Worm (Caenorhabditis elegans): ENCODE data around the gene snfc-5.

Gene snfc-5

ce11 chrIII:4370585-4370984, 34.0 kb upstream of the snfc-5 start, which contains the start of gene ckb-3:
Gene ckb-3, plus strand, starts transcription at chrIII:4370885.
- no peak for TF ChIP-seq zip-8 (tag; optimal IDR thresholded peaks at IDR 0.05)
- no peak for TF ChIP-seq bed-3 (GFP tag; optimal IDR thresholded peaks at IDR 0.05)
- TF ChIP-seq sptf-1 (tag; optimal IDR thresholded peaks at IDR 0.05) = no peak
- TF ChIP-seq ham-2 (GFP tag; optimal IDR thresholded peaks at IDR 0.05) = no peak
- TF ChIP-seq lsy-2 (tag; optimal IDR thresholded peaks at IDR 0.05) = no peak
- TF ChIP-seq nhr-12 (tag; optimal IDR thresholded peaks at IDR 0.05) = no peak
- TF ChIP-seq unc-120 (tag; optimal IDR thresholded peaks at IDR 0.05; ENCODE audit: poor library complexity, severe bottlenecking) = no peak
- no peak for TF ChIP-seq mep-1 (tag; optimal IDR thresholded peaks at IDR 0.05)
- no peak for TF ChIP-seq unc-39 (tag; optimal IDR thresholded peaks at IDR 0.05)
- no peak for TF ChIP-seq nhr-76 (tag; optimal IDR thresholded peaks at IDR 0.05)

ce11 chrIII:4372894-4373293, 31.7 kb upstream of the snfc-5 start:
- no peak for TF ChIP-seq sem-2 (GFP tag; optimal IDR thresholded peaks at IDR 0.05)
- TF ChIP-seq flh-1 (GFP tag; optimal IDR thresholded peaks at IDR 0.05) = no peak
- TF ChIP-seq cnd-1 (tag; optimal IDR thresholded peaks at IDR 0.05) = no peak
- no peak for TF ChIP-seq mls-2 (tag; optimal IDR thresholded peaks at IDR 0.05)
- no peak for TF ChIP-seq tbx-8 (GFP tag; optimal IDR thresholded peaks at IDR 0.05)
- TF ChIP-seq ceh-43 (GFP tag; optimal IDR thresholded peaks at IDR 0.05) = no peak
- no peak for TF ChIP-seq ces-1 (GFP tag; optimal IDR thresholded peaks at IDR 0.05)
- no peak for TF ChIP-seq elt-3 (tag; optimal IDR thresholded peaks at IDR 0.05)
- TF ChIP-seq mab-5 (tag; optimal IDR thresholded peaks at IDR 0.05) = no peak
- no peak for TF ChIP-seq ham-2 (GFP tag; optimal IDR thresholded peaks at IDR 0.05)
- no peak for TF ChIP-seq zip-8 (tag; optimal IDR thresholded peaks at IDR 0.05)
- no peak for TF ChIP-seq unc-120 (tag; optimal IDR thresholded peaks at IDR 0.05; ENCODE audit: poor library complexity, severe bottlenecking)
- TF ChIP-seq lin-32 (GFP tag; optimal IDR thresholded peaks at IDR 0.05) = no peak
- TF ChIP-seq nhr-237 (tag; optimal IDR thresholded peaks at IDR 0.05) = no peak
- no peak for TF ChIP-seq sptf-1 (tag; optimal IDR thresholded peaks at IDR 0.05)
- no peak for TF ChIP-seq unc-39 (tag; optimal IDR thresholded peaks at IDR 0.05)

ce11 chrIII:4374854-4375253, 29.7 kb upstream of the snfc-5 start, which contains the start of gene pals-26:
Gene pals-26, plus strand, starts transcription at chrIII:4375154.
- TF ChIP-seq nhr-28 (tag; optimal IDR thresholded peaks at IDR 0.05) = no peak

ce11 chrIII:4378600-4379293, 25.8 kb upstream of the snfc-5 start:
- TF ChIP-seq mls-2 (tag; optimal IDR thresholded peaks at IDR 0.05) (peak; percentile 87), mep-1 (tag; optimal IDR thresholded peaks at IDR 0.05) (peak; percentile 33), pha-4 (tag; optimal IDR thresholded peaks at IDR 0.05) (peak; percentile 13), ceh-83 (GFP tag; optimal IDR thresholded peaks at IDR 0.05) (peak; percentile 77), drap-1 (GFP tag; optimal IDR thresholded peaks at IDR 0.05) (peak; percentile 65), ham-2 (GFP tag; optimal IDR thresholded peaks at IDR 0.05) (peak; percentile 44), lin-13 (tag; optimal IDR thresholded peaks at IDR 0.05) (peak; percentile 10), hlh-1 (tag; optimal IDR thresholded peaks at IDR 0.05) (peak; percentile 53), tbx-8 (GFP tag; optimal IDR thresholded peaks at IDR 0.05) (peak; percentile 33), sptf-1 (tag; optimal IDR thresholded peaks at IDR 0.05) (peak; percentile 69), M03D4.4 (tag; optimal IDR thresholded peaks at IDR 0.05) (peak; percentile 79), cnd-1 (tag; optimal IDR thresholded peaks at IDR 0.05) (peak; percentile 66), lsy-2 (tag; optimal IDR thresholded peaks at IDR 0.05) (peak; percentile 13), nhr-2 (tag; optimal IDR thresholded peaks at IDR 0.05) (peak; percentile 25), ceh-43 (GFP tag; optimal IDR thresholded peaks at IDR 0.05) (peak; percentile 23), unc-120 (tag; optimal IDR thresholded peaks at IDR 0.05; ENCODE audit: poor library complexity, severe bottlenecking) (peak; percentile 56), bed-3 (GFP tag; optimal IDR thresholded peaks at IDR 0.05) (peak; percentile 45), lin-32 (GFP tag; optimal IDR thresholded peaks at IDR 0.05) (peak; percentile 10), sem-2 (GFP tag; optimal IDR thresholded peaks at IDR 0.05) (peak; percentile 61)

- TF ChIP-seq unc-120 (tag; optimal IDR thresholded peaks at IDR 0.05; ENCODE audit: poor library complexity, severe bottlenecking) (no peak), mab-5 (tag; optimal IDR thresholded peaks at IDR 0.05) (no peak), ceh-39 (tag; optimal IDR thresholded peaks at IDR 0.05) (no peak), snpc-4 (tag; optimal IDR thresholded peaks at IDR 0.05) (no peak), blmp-1 (tag; optimal IDR thresholded peaks at IDR 0.05) (no peak), sptf-1 (tag; optimal IDR thresholded peaks at IDR 0.05) (no peak), hlh-1 (tag; optimal IDR thresholded peaks at IDR 0.05) (no peak), elt-1 (tag; optimal IDR thresholded peaks at IDR 0.05; ENCODE audit: borderline replicate concordance, insufficient read depth) (no peak), lin-32 (GFP tag; optimal IDR thresholded peaks at IDR 0.05) (no peak), unc-62 (GFP tag; optimal IDR thresholded peaks at IDR 0.05) (no peak), pha-4 (tag; optimal IDR thresholded peaks at IDR 0.05) (no peak), drap-1 (GFP tag; optimal IDR thresholded peaks at IDR 0.05) (no peak), nhr-28 (tag; optimal IDR thresholded peaks at IDR 0.05) (no peak), M03D4.4 (tag; optimal IDR thresholded peaks at IDR 0.05) (no peak), lsy-2 (tag; optimal IDR thresholded peaks at IDR 0.05) (no peak)
Observed at ce11 chrIII:4379717-4380116, 24.9 kb upstream of the snfc-5 start, which contains the start of gene B0284.3. Gene B0284.3, minus strand, starts transcription at chrIII:4379817.

Measured in whole organism, mixed stage, embryonic.